Worm (Caenorhabditis elegans) whole organism, late embryonic: ENCODE data around the gene oatr-1.

Source experiments
- Y22D7AL.16 ChIP-seq: sonication (generic microtip); optimal IDR thresholded peaks from 2 replicates; lab custom pipeline; 2016; ENCODE audit warnings: missing genetic modification characterization, missing compliant biosample characterization
- ama-1 ChIP-seq: fragments of 150-350 bp; optimal IDR thresholded peaks from 2 replicates; lab custom pipeline; 2014
- eyg-1 ChIP-seq: sonication (generic microtip); optimal IDR thresholded peaks from 2 replicates; lab custom pipeline; 2016; ENCODE audit warnings: missing genotype, missing genetic modification characterization, missing compliant biosample characterization
- lim-6 ChIP-seq: sonication (generic microtip); optimal IDR thresholded peaks from 2 replicates; lab custom pipeline; 2016; ENCODE audit warnings: missing genetic modification characterization, missing compliant biosample characterization
- nfya-1 ChIP-seq: sonication (generic microtip); optimal IDR thresholded peaks from 2 replicates; lab custom pipeline; 2017; ENCODE audit warnings: missing genetic modification characterization, mild to moderate bottlenecking, missing compliant biosample characterization, antibody characterized with exemption, moderate library complexity
- sox-2 ChIP-seq: fragments of 200-800 bp; sonication (Bioruptor generic); IDR thresholded peaks from 2 replicates; pipeline ENCODE4 v1.3.6; 2022; ENCODE audit warnings: missing genetic modification reagents, missing genetic modification characterization, missing compliant biosample characterization
- sox-4 ChIP-seq: sonication (generic microtip); optimal IDR thresholded peaks from 2 replicates; lab custom pipeline; 2017; ENCODE audit warnings: mild to moderate bottlenecking, missing genetic modification characterization, inconsistent platforms, missing compliant biosample characterization

ce11 chrIII:6396381-6396780, 399 bp upstream of the oatr-1 start:
- TF ChIP-seq Y22D7AL.16 (tag; lab: Kevin White, UChicago) (no peak), sox-2 (no peak), sox-4 (no peak), lim-6 (no peak), nfya-1 (no peak), ama-1 (no peak), eyg-1 (tag; lab: Kevin White, UChicago) (no peak)
